Worm (Caenorhabditis elegans): Measurements from ENCODE around the gene pqn-2.

The pqn-2 gene

ce11 chrV:10363834-10364233 lies 18.4 kb upstream of the pqn-2 start:
- TF ChIP-seq W03F9.2 (tag; optimal IDR thresholded peaks at IDR 0.05) (no peak), him-1 (tag; optimal IDR thresholded peaks at IDR 0.05) (no peak), dao-5 (tag; optimal IDR thresholded peaks at IDR 0.05) (no peak)

- TF ChIP-seq W03F9.2 (tag; optimal IDR thresholded peaks at IDR 0.05): no peak
- no peak for TF ChIP-seq him-1 (tag; optimal IDR thresholded peaks at IDR 0.05)
- no peak for TF ChIP-seq dao-5 (tag; optimal IDR thresholded peaks at IDR 0.05)
These were observed 14.0 kb upstream of the pqn-2 start, which contains the start of gene sri-20 for ce11 chrV:10368256-10368655. Gene sri-20 (plus strand): TSS chrV:10368556.

ce11 chrV:10371177-10371576 lies 11.1 kb upstream of the pqn-2 start:
- no peak for TF ChIP-seq W03F9.2 (tag; optimal IDR thresholded peaks at IDR 0.05)

ce11 chrV:10371951-10372350 lies 10.3 kb upstream of the pqn-2 start, which contains the start of gene ugt-49:
Gene ugt-49 (plus strand): TSS chrV:10372321.
- TF ChIP-seq him-1 (tag; optimal IDR thresholded peaks at IDR 0.05) (no peak), W03F9.2 (tag; optimal IDR thresholded peaks at IDR 0.05) (no peak), dao-5 (tag; optimal IDR thresholded peaks at IDR 0.05) (no peak)

- TF ChIP-seq W03F9.2 (tag; optimal IDR thresholded peaks at IDR 0.05): no peak
- TF ChIP-seq dao-5 (tag; optimal IDR thresholded peaks at IDR 0.05): no peak
- TF ChIP-seq him-1 (tag; optimal IDR thresholded peaks at IDR 0.05): no peak
These were observed 2.9 kb upstream of the pqn-2 start, which contains the start of gene AC3.12 for ce11 chrV:10379293-10379692. Gene AC3.12 (minus strand): TSS chrV:10379393.

- TF ChIP-seq him-1 (tag; optimal IDR thresholded peaks at IDR 0.05) (no peak), dao-5 (tag; optimal IDR thresholded peaks at IDR 0.05) (no peak), W03F9.2 (tag; optimal IDR thresholded peaks at IDR 0.05) (no peak)
These were observed 2.5 kb upstream of the pqn-2 start for ce11 chrV:10379761-10380160.

- TF ChIP-seq W03F9.2 (tag; optimal IDR thresholded peaks at IDR 0.05) (no peak), dao-5 (tag; optimal IDR thresholded peaks at IDR 0.05) (no peak), him-1 (tag; optimal IDR thresholded peaks at IDR 0.05) (no peak)
These were observed 516 bp upstream of the pqn-2 start, which contains the start of gene abu-1 for ce11 chrV:10381726-10382125. Gene abu-1 (minus strand): TSS chrV:10381826.

ce11 chrV:10383950-10384349 lies 1.7 kb downstream of the pqn-2 start, which contains the start of gene spe-10:
Gene spe-10 (plus strand): TSS chrV:10384250.
- TF ChIP-seq W03F9.2 (tag; optimal IDR thresholded peaks at IDR 0.05) (no peak), dao-5 (tag; optimal IDR thresholded peaks at IDR 0.05) (no peak), him-1 (tag; optimal IDR thresholded peaks at IDR 0.05) (no peak)

- TF ChIP-seq dao-5 (tag; optimal IDR thresholded peaks at IDR 0.05) (no peak), him-1 (tag; optimal IDR thresholded peaks at IDR 0.05) (no peak), W03F9.2 (tag; optimal IDR thresholded peaks at IDR 0.05) (no peak)
These were observed 5.2 kb downstream of the pqn-2 start for ce11 chrV:10387412-10387811.

- no peak for TF ChIP-seq W03F9.2 (tag; optimal IDR thresholded peaks at IDR 0.05)
- no peak for TF ChIP-seq him-1 (tag; optimal IDR thresholded peaks at IDR 0.05)
- no peak for TF ChIP-seq dao-5 (tag; optimal IDR thresholded peaks at IDR 0.05)
These were observed 6.1 kb downstream of the pqn-2 start, which contains the start of gene AC3.5 for ce11 chrV:10388318-10388717. Gene AC3.5 (plus strand): TSS chrV:10388527.

- TF ChIP-seq dao-5 (tag; optimal IDR thresholded peaks at IDR 0.05): no peak
- no peak for TF ChIP-seq W03F9.2 (tag; optimal IDR thresholded peaks at IDR 0.05)
- no peak for TF ChIP-seq him-1 (tag; optimal IDR thresholded peaks at IDR 0.05)
These were observed 11.5 kb downstream of the pqn-2 start for ce11 chrV:10393708-10394107.

ce11 chrV:10395173-10395766 lies 13.0 kb downstream of the pqn-2 start, which contains the start of the genes col-151 and ugt-1:
Gene col-151 (minus strand): TSS chrV:10395223.
Gene ugt-1 (plus strand): TSS chrV:10395663.
- TF ChIP-seq dao-5 (tag; optimal IDR thresholded peaks at IDR 0.05): no peak
- TF ChIP-seq W03F9.2 (tag; optimal IDR thresholded peaks at IDR 0.05): no peak
- TF ChIP-seq him-1 (tag; optimal IDR thresholded peaks at IDR 0.05): no peak

ce11 chrV:10398431-10398830 lies 16.2 kb downstream of the pqn-2 start, which contains the start of gene ugt-2:
Gene ugt-2 (plus strand): TSS chrV:10398801.
- TF ChIP-seq him-1 (tag; optimal IDR thresholded peaks at IDR 0.05) (no peak), dao-5 (tag; optimal IDR thresholded peaks at IDR 0.05) (no peak), W03F9.2 (tag; optimal IDR thresholded peaks at IDR 0.05) (no peak)

- TF ChIP-seq dao-5 (tag; optimal IDR thresholded peaks at IDR 0.05) (no peak), him-1 (tag; optimal IDR thresholded peaks at IDR 0.05) (no peak), W03F9.2 (tag; optimal IDR thresholded peaks at IDR 0.05) (no peak)
These were observed 17.0 kb downstream of the pqn-2 start for ce11 chrV:10399290-10399689.

- no peak for TF ChIP-seq dao-5 (tag; optimal IDR thresholded peaks at IDR 0.05)
- TF ChIP-seq W03F9.2 (tag; optimal IDR thresholded peaks at IDR 0.05): no peak
- TF ChIP-seq him-1 (tag; optimal IDR thresholded peaks at IDR 0.05): no peak
These were observed 20.6 kb downstream of the pqn-2 start, which contains the start of gene F15H10.8 for ce11 chrV:10402804-10403203. Gene F15H10.8 (minus strand): TSS chrV:10402904.

Data from whole organism, L4/young adult.